Fruit fly (Drosophila melanogaster): ENCODE results near the gene CG2767.

Gene CG2767

DNA sequence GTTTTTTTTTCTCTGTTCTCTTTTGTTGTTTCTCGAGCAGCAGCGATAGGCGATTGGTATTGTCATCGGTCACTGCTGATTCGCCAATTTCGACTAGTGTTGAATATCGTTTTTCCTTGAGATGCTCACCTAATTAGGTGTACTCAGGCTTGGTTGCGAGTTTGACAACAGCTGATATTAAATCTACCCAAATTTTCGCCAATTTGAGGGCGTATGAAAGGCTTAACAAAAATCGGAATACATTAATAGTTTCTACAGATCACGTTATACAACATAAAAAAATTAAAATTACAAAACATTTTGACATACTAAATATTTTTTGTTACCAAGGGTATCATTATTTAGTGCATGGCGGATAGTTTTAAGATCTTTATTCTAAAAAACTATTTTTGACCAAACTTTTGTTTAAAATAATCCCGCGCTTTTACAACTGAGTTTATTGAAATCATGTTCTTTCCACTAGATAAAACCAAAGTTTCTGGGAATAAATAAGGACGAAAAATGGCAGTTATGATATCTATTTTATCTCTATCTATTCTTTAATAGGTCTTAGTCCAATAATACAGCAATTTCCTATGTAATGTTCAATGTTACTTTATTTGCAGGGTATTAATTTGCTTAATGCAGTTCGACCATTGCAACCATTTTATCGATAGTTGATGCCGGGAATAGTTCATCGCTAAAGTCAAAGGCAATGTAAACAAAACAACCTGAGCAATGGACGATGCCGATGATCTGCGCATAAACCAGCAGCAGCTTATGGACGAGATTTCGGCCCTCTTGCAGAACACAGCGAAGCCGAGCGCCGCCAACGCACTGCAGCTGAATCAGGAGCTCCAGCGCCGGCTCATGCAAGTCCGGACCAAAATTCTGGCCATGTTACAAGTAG is 5.5 kb upstream of the CG2767 start, which contains the start of the genes CG10435 and Pbp95:
TSS of gene CG10435 (minus strand) at position 81 of the 889 bp plus-strand sequence.
TSS of gene Pbp95 (plus strand) at position 671 of the 889 bp plus-strand sequence.
- TF ChIP-seq dl (GFP tag; optimal IDR thresholded peaks at IDR 0.05; ENCODE audit: insufficient read depth in 1 of 2, partially characterized antibody in 2 of 2): no peak
- TF ChIP-seq fru (GFP tag; optimal IDR thresholded peaks at IDR 0.05): no peak
- no peak for TF ChIP-seq Hr78 (GFP tag; optimal IDR thresholded peaks at IDR 0.05)
- TF ChIP-seq ey (GFP tag; optimal IDR thresholded peaks at IDR 0.05): peak; percentile 52
- peak; percentile 62 for TF ChIP-seq h (GFP tag; optimal IDR thresholded peaks at IDR 0.05)
- TF ChIP-seq N (GFP tag; optimal IDR thresholded peaks at IDR 0.05): no peak
- TF ChIP-seq tai (GFP tag; optimal IDR thresholded peaks at IDR 0.05): no peak
- peak in 1 of 2 experiments; percentile 72 for TF ChIP-seq foxo (GFP tag; optimal IDR thresholded peaks at IDR 0.05)
- no peak for TF ChIP-seq GATAd (GFP tag; optimal IDR thresholded peaks at IDR 0.05)
- peak; percentile 67 for TF ChIP-seq Myc (optimal IDR thresholded peaks at IDR 0.05)
- TF ChIP-seq rgr (GFP tag; optimal IDR thresholded peaks at IDR 0.05): no peak
- TF ChIP-seq woc (GFP tag; optimal IDR thresholded peaks at IDR 0.05): peak; percentile 81
- TF ChIP-seq pan (optimal IDR thresholded peaks at IDR 0.05): no peak
- no peak for TF ChIP-seq lola (GFP tag; optimal IDR thresholded peaks at IDR 0.05)
- TF ChIP-seq Sp1 (GFP tag; optimal IDR thresholded peaks at IDR 0.05): no peak
- TF ChIP-seq Hnf4 (GFP tag; optimal IDR thresholded peaks at IDR 0.05): peak; percentile 80
- no peak for TF ChIP-seq Abd-B (GFP tag; optimal IDR thresholded peaks at IDR 0.05)
- TF ChIP-seq Hr83 (GFP tag; optimal IDR thresholded peaks at IDR 0.05; ENCODE audit: poor library complexity, severe bottlenecking): peak; percentile 86
- TF ChIP-seq dmrt93B (GFP tag; optimal IDR thresholded peaks at IDR 0.05): no peak
- no peak for TF ChIP-seq usp (GFP tag; optimal IDR thresholded peaks at IDR 0.05)
- no peak for TF ChIP-seq sv (GFP tag; optimal IDR thresholded peaks at IDR 0.05)
- TF ChIP-seq Mio (GFP tag; optimal IDR thresholded peaks at IDR 0.05): no peak
- TF ChIP-seq dsf (GFP tag; optimal IDR thresholded peaks at IDR 0.05; ENCODE audit: borderline replicate concordance): peak; percentile 19
- TF ChIP-seq CG32264 (GFP tag; optimal IDR thresholded peaks at IDR 0.05): no peak
- no peak for TF ChIP-seq CG9705 (GFP tag; optimal IDR thresholded peaks at IDR 0.05)
- TF ChIP-seq br (GFP tag; optimal IDR thresholded peaks at IDR 0.05): no peak
- TF ChIP-seq Dif (GFP tag; optimal IDR thresholded peaks at IDR 0.05; ENCODE audit: partially characterized antibody): peak; percentile 7
- TF ChIP-seq sage (GFP tag; optimal IDR thresholded peaks at IDR 0.05): no peak
- peak; percentile 39 for TF ChIP-seq psq (GFP tag; optimal IDR thresholded peaks at IDR 0.05)
- peak; percentile 28 for TF ChIP-seq OdsH (GFP tag; optimal IDR thresholded peaks at IDR 0.05)
- TF ChIP-seq Dfd (GFP tag; optimal IDR thresholded peaks at IDR 0.05): no peak
- no peak for TF ChIP-seq brk (GFP tag; optimal IDR thresholded peaks at IDR 0.05)
- TF ChIP-seq jim (GFP tag; optimal IDR thresholded peaks at IDR 0.05): peak; percentile 55
- no peak for TF ChIP-seq Jra (GFP tag; optimal IDR thresholded peaks at IDR 0.05)
- TF ChIP-seq Rel (GFP tag; optimal IDR thresholded peaks at IDR 0.05): no peak
- TF ChIP-seq Rel (tag; optimal IDR thresholded peaks at IDR 0.05): no peak
- TF ChIP-seq CrebA (GFP tag; optimal IDR thresholded peaks at IDR 0.05; ENCODE audit: borderline replicate concordance): no peak
- peak; percentile 38 for TF ChIP-seq HLH106 (tag; optimal IDR thresholded peaks at IDR 0.05)
- peak; percentile 93 for TF ChIP-seq Vsx2 (GFP tag; optimal IDR thresholded peaks at IDR 0.05; ENCODE audit: partially characterized antibody)

DNA sequence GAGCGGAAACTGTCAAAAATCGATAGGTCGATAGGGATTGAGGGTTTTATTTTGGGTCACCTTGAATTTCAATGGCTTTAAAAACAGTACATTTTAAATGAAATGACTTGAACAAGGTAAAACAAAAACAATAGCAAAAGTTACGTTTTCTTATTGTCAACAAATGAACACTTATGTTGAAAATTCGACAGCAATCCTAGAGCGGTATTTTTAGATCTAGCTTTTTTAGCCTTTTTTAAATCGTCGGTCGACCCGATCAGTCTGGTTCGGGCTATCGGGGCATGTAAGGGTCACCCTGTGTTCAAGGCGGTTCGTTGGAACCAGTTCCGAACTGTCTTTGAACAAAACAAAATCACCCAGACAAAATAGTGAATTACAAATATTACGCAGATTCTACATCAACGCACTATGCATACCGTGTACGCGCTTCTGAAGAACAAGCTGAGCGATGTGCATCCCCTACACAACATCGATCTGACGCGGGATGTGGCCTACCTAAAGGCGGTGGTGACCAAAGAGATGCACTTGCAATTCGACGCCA is 1.2 kb upstream of the CG2767 start, which contains the start of the genes CG11052 and CG3223:
TSS of gene CG11052 (minus strand) at position 218 of the 541 bp plus-strand sequence.
TSS of gene CG3223 (plus strand) at position 321 of the 541 bp plus-strand sequence.
- TF ChIP-seq OdsH (GFP tag; optimal IDR thresholded peaks at IDR 0.05) (no peak), Myc (optimal IDR thresholded peaks at IDR 0.05) (peak; percentile 62), dsf (GFP tag; optimal IDR thresholded peaks at IDR 0.05; ENCODE audit: borderline replicate concordance) (no peak), Sp1 (GFP tag; optimal IDR thresholded peaks at IDR 0.05) (peak; percentile 15), psq (GFP tag; optimal IDR thresholded peaks at IDR 0.05) (no peak), Hnf4 (GFP tag; optimal IDR thresholded peaks at IDR 0.05) (peak; percentile 9), h (GFP tag; optimal IDR thresholded peaks at IDR 0.05) (peak; percentile 8), HLH106 (tag; optimal IDR thresholded peaks at IDR 0.05) (peak; percentile 15), sv (GFP tag; optimal IDR thresholded peaks at IDR 0.05) (no peak), Rel (GFP tag; optimal IDR thresholded peaks at IDR 0.05) (no peak), Rel (tag; optimal IDR thresholded peaks at IDR 0.05) (peak; percentile 92), Dif (GFP tag; optimal IDR thresholded peaks at IDR 0.05; ENCODE audit: partially characterized antibody) (no peak), tai (GFP tag; optimal IDR thresholded peaks at IDR 0.05) (no peak), fru (GFP tag; optimal IDR thresholded peaks at IDR 0.05) (no peak)

Data from whole organism, wandering third instar larva.